Worm (Caenorhabditis elegans) whole organism, L4 larva: ENCODE measurements around the gene C13A2.12.

ENCODE experiments used
- jun-1 ChIP-seq: fragments of 150-350 bp; optimal IDR thresholded peaks from 2 replicates; lab custom pipeline; 2014; ENCODE audit warnings: missing biosample characterization, missing genetic modification reagents, missing genetic modification characterization
- mxl-3 ChIP-seq: fragments of 200-800 bp; sonication (Bioruptor generic); optimal IDR thresholded peaks from 2 replicates; lab custom pipeline; 2018; ENCODE audit warnings: mild to moderate bottlenecking, missing genetic modification characterization, missing compliant biosample characterization
- unc-39 ChIP-seq: sonication (generic microtip); optimal IDR thresholded peaks from 2 replicates; lab custom pipeline; 2017; ENCODE audit warnings: missing biosample characterization, missing genetic modification characterization
- unc-62 ChIP-seq, 3 experiments: fragments of 150-350 bp in 1 of 3; sonication (generic microtip); optimal IDR thresholded peaks in 2 of 3; peaks in 1 of 3; 1 replicate in 1 of 3; 2 replicates in 2 of 3; lab custom pipeline; 2014 to 2017; ENCODE audit warnings: missing biosample characterization in 3 of 3, missing genetic modification characterization in 3 of 3, missing genetic modification reagents in 3 of 3, missing genotype in 1 of 3
- zip-2 ChIP-seq: fragments of 150-350 bp; optimal IDR thresholded peaks from 2 replicates; lab custom pipeline; 2014; ENCODE audit warnings: missing biosample characterization, missing genetic modification characterization

DNA sequence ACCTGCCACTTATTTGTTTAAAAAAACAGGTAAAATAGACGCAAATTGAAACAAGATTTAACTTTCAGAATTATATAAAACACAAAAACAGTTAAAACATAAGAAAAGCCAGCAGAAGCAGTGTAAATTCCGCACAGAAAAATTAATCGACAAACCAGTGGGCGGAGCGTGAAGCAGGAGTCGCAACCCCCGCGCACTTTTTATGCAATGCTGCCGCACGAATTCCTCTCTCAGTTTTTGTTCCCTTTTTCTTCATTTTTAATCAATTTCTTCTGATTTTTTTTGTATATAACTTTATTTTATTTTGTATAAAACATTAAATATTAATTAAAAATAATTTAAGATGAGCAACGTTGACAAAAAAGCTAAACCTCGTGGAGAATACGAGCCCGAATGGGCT is 28.2 kb upstream of the C13A2.12 start, which contains the start of the genes gei-6 and krr-1:
- TF ChIP-seq mxl-3 (no peak), jun-1 (tag; lab: Kevin White, UChicago) (no peak), unc-62 (GFP tag; optimal IDR thresholded peaks at IDR 0.05 in 1 of 2; lab: Kevin White, UChicago) (no peak), unc-62 (tag; optimal IDR thresholded peaks at IDR 0.05; lab: Kevin White, UChicago) (no peak), zip-2 (no peak), unc-39 (tag; lab: Kevin White, UChicago) (no peak)
